Worm (Caenorhabditis elegans) whole organism, L4 larva: ENCODE measurements around the gene vrp-1.
"Not testable (repeated sequence)": the region's sequence is repeated elsewhere in the genome, so short reads cannot be mapped to it uniquely, and the experiment has no call there.

ENCODE experiments used
- F49E8.2 ChIP-seq: sonication (generic microtip); optimal IDR thresholded peaks from 2 replicates; lab custom pipeline; 2016; ENCODE audit warnings: missing compliant biosample characterization, mild to moderate bottlenecking, missing genetic modification characterization, borderline replicate concordance
- T26A8.4 ChIP-seq: fragments of 200-800 bp; sonication (Bioruptor generic); IDR thresholded peaks from 2 replicates; pipeline ENCODE4 v1.3.6; 2022; ENCODE audit warnings: missing genetic modification characterization, missing compliant biosample characterization
- Y105C5A.15 ChIP-seq: fragments of 200-800 bp; sonication (Bioruptor generic); IDR thresholded peaks from 2 replicates; pipeline ENCODE4 v1.3.6; 2022; ENCODE audit warnings: missing genetic modification characterization, missing compliant biosample characterization
- Y5F2A.4 ChIP-seq: fragments of 200-800 bp; sonication (Bioruptor generic); optimal IDR thresholded peaks from 2 replicates; lab custom pipeline; 2018; ENCODE audit warnings: mild to moderate bottlenecking, missing genetic modification characterization, missing compliant biosample characterization
- ZK337.2 ChIP-seq: fragments of 200-800 bp; sonication (Bioruptor generic); IDR thresholded peaks from 2 replicates; pipeline ENCODE4 v1.3.6; 2022; ENCODE audit warnings: missing genetic modification reagents, missing genetic modification characterization, missing compliant biosample characterization
- aha-1 ChIP-seq: fragments of 150-350 bp; peaks from one replicate; lab custom pipeline; 2014; ENCODE audit warnings: missing biosample characterization, missing genetic modification characterization
- ceh-32 ChIP-seq: sonication (generic microtip); optimal IDR thresholded peaks from 2 replicates; lab custom pipeline; 2016; ENCODE audit warnings: mild to moderate bottlenecking, missing genetic modification characterization, missing compliant biosample characterization; ENCODE audit not compliant: poor library complexity
- ceh-44 ChIP-seq: fragments of 200-800 bp; sonication (Bioruptor generic); IDR thresholded peaks from 2 replicates; pipeline ENCODE4 v1.3.6; 2022; ENCODE audit warnings: missing genetic modification reagents, missing genetic modification characterization, missing compliant biosample characterization
- daf-16 ChIP-seq, 3 experiments: sonication (generic microtip); optimal IDR thresholded peaks; 2 replicates each; lab custom pipeline; 2016 to 2017; ENCODE audit warnings: missing genetic modification characterization in 3 of 3, missing genetic modification reagents in 3 of 3, mild to moderate bottlenecking in 2 of 3, missing compliant biosample characterization in 2 of 3, missing biosample characterization in 1 of 3, moderate library complexity in 1 of 3
- daf-8 ChIP-seq: fragments of 200-800 bp; sonication (Bioruptor generic); IDR thresholded peaks from 2 replicates; pipeline ENCODE4 v1.3.6; 2022; ENCODE audit warnings: missing genetic modification characterization, missing compliant biosample characterization
- dmd-6 ChIP-seq: fragments of 200-800 bp; sonication (Bioruptor generic); IDR thresholded peaks from 2 replicates; pipeline ENCODE4 v1.3.6; 2022; ENCODE audit warnings: missing genetic modification reagents, missing genetic modification characterization, missing compliant biosample characterization
- duxl-1 ChIP-seq: sonication (generic microtip); optimal IDR thresholded peaks from 2 replicates; lab custom pipeline; 2016; ENCODE audit warnings: mild to moderate bottlenecking, missing genetic modification characterization, moderate library complexity, missing compliant biosample characterization; ENCODE audit not compliant: poor library complexity
- dve-1 ChIP-seq: sonication (generic microtip); optimal IDR thresholded peaks from 2 replicates; lab custom pipeline; 2017; ENCODE audit warnings: antibody characterized with exemption, mild to moderate bottlenecking, missing genetic modification characterization, missing compliant biosample characterization; ENCODE audit not compliant: insufficient read depth
- egl-43 ChIP-seq: fragments of 200-800 bp; sonication (Bioruptor generic); IDR thresholded peaks from 2 replicates; pipeline ENCODE4 v1.3.6; 2022; ENCODE audit warnings: missing genetic modification reagents, missing genetic modification characterization, missing compliant biosample characterization
- gei-8 ChIP-seq: fragments of 200-800 bp; sonication (Bioruptor generic); optimal IDR thresholded peaks from 2 replicates; lab custom pipeline; 2018; ENCODE audit warnings: mild to moderate bottlenecking, missing genetic modification characterization, missing compliant biosample characterization
- hlh-11 ChIP-seq: fragments of 200-800 bp; sonication (Bioruptor generic); optimal IDR thresholded peaks from 2 replicates; lab custom pipeline; 2018; ENCODE audit warnings: mild to moderate bottlenecking, missing genetic modification characterization, missing compliant biosample characterization
- hmg-1.1 ChIP-seq: fragments of 200-800 bp; sonication (Bioruptor generic); IDR thresholded peaks from 2 replicates; pipeline ENCODE4 v1.3.6; 2022; ENCODE audit warnings: missing genetic modification reagents, missing genetic modification characterization, missing compliant biosample characterization
- lin-13 ChIP-seq: fragments of 150-350 bp; optimal IDR thresholded peaks from 2 replicates; lab custom pipeline; 2014; ENCODE audit warnings: missing biosample characterization, missing genetic modification reagents, missing genetic modification characterization
- lin-15B ChIP-seq: fragments of 150-350 bp; sonication (generic microtip); optimal IDR thresholded peaks from 3 replicates; lab custom pipeline; 2014; ENCODE audit warnings: missing biosample characterization, missing genetic modification characterization
- lin-29 ChIP-seq: fragments of 200-800 bp; sonication (Bioruptor generic); IDR thresholded peaks from 2 replicates; pipeline ENCODE4 v1.3.6; 2022; ENCODE audit warnings: missing genetic modification reagents, missing genetic modification characterization, missing compliant biosample characterization
- lir-3 ChIP-seq: sonication (generic microtip); optimal IDR thresholded peaks from 2 replicates; lab custom pipeline; 2016; ENCODE audit warnings: mild to moderate bottlenecking, missing genetic modification characterization, missing compliant biosample characterization
- madf-5 ChIP-seq, 2 experiments: fragments of 200-800 bp; sonication (Bioruptor generic); IDR thresholded peaks; 2 replicates each; pipeline ENCODE4 v1.3.6; 2022; ENCODE audit warnings: missing compliant biosample characterization in 2 of 2, missing genetic modification characterization in 2 of 2
- madf-9 ChIP-seq: fragments of 200-800 bp; sonication (Bioruptor generic); conservative IDR thresholded peaks from 2 replicates; pipeline ENCODE4 v1.3.6; 2022; ENCODE audit warnings: missing genetic modification reagents, missing genetic modification characterization, missing compliant biosample characterization
- mdl-1 ChIP-seq, 2 experiments: fragments of 150-350 bp in 1 of 2; sonication (generic microtip) in 1 of 2; optimal IDR thresholded peaks; 2 replicates each; lab custom pipeline; 2014 to 2017; ENCODE audit warnings: missing biosample characterization in 2 of 2, missing genetic modification characterization in 2 of 2
- mep-1 ChIP-seq: fragments of 150-350 bp; sonication (generic microtip); optimal IDR thresholded peaks from 3 replicates; lab custom pipeline; 2014; ENCODE audit warnings: missing biosample characterization, missing genetic modification characterization
- mxl-2 ChIP-seq: fragments of 200-800 bp; sonication (Bioruptor generic); conservative IDR thresholded peaks from 2 replicates; pipeline ENCODE4 v1.3.6; 2022; ENCODE audit warnings: missing genetic modification reagents, missing genetic modification characterization, missing compliant biosample characterization
- mxl-3 ChIP-seq: fragments of 200-800 bp; sonication (Bioruptor generic); optimal IDR thresholded peaks from 2 replicates; lab custom pipeline; 2018; ENCODE audit warnings: mild to moderate bottlenecking, missing genetic modification characterization, missing compliant biosample characterization
- nhr-102 ChIP-seq: sonication (generic microtip); optimal IDR thresholded peaks from 2 replicates; lab custom pipeline; 2016; ENCODE audit warnings: mild to moderate bottlenecking, missing genetic modification characterization, moderate library complexity, missing compliant biosample characterization
- nhr-11 ChIP-seq: fragments of 150-350 bp; optimal IDR thresholded peaks from 2 replicates; lab custom pipeline; 2014; ENCODE audit warnings: missing biosample characterization, missing genetic modification characterization
- nhr-25 ChIP-seq: sonication (generic microtip); optimal IDR thresholded peaks from 2 replicates; lab custom pipeline; 2017; ENCODE audit warnings: missing genetic modification characterization, mild to moderate bottlenecking, missing compliant biosample characterization, antibody characterized with exemption, moderate library complexity, borderline replicate concordance; ENCODE audit not compliant: insufficient read depth
- nhr-28 ChIP-seq: fragments of 150-350 bp; optimal IDR thresholded peaks from 2 replicates; lab custom pipeline; 2014; ENCODE audit warnings: missing biosample characterization, missing genetic modification characterization
- nhr-41 ChIP-seq: fragments of 200-800 bp; sonication (Bioruptor generic); IDR thresholded peaks from 2 replicates; pipeline ENCODE4 v1.3.6; 2022; ENCODE audit warnings: missing genetic modification reagents, missing genetic modification characterization, missing compliant biosample characterization
- nhr-42 ChIP-seq: fragments of 200-800 bp; sonication (Bioruptor generic); IDR thresholded peaks from 2 replicates; pipeline ENCODE4 v1.3.6; 2022; ENCODE audit warnings: missing genetic modification characterization, missing compliant biosample characterization
- nhr-77 ChIP-seq: fragments of 150-350 bp; optimal IDR thresholded peaks from 2 replicates; lab custom pipeline; 2014; ENCODE audit warnings: missing biosample characterization, missing genetic modification characterization
- pha-4 ChIP-seq, 2 experiments: fragments of 150-350 bp in 1 of 2; fragments of 200-800 bp in 1 of 2; sonication (Bioruptor generic) in 1 of 2; IDR thresholded peaks in 1 of 2; optimal IDR thresholded peaks in 1 of 2; 2 replicates each; pipeline versions ENCODE4 v1.3.6 to Lab custom; 2014 to 2022; ENCODE audit warnings: missing genetic modification characterization in 2 of 2, missing genetic modification reagents in 2 of 2, missing biosample characterization in 1 of 2, missing compliant biosample characterization in 1 of 2
- sdz-12 ChIP-seq: fragments of 200-800 bp; sonication (Bioruptor generic); optimal IDR thresholded peaks from 2 replicates; lab custom pipeline; 2018; ENCODE audit warnings: mild to moderate bottlenecking, missing genetic modification characterization, missing compliant biosample characterization
- set-16 ChIP-seq: fragments of 200-800 bp; sonication (Bioruptor generic); IDR thresholded peaks from 2 replicates; pipeline ENCODE4 v1.3.6; 2022; ENCODE audit warnings: missing genetic modification reagents, missing genetic modification characterization, missing compliant biosample characterization
- snpc-1.2 ChIP-seq: fragments of 200-800 bp; sonication (Bioruptor generic); IDR thresholded peaks from 2 replicates; pipeline ENCODE4 v1.3.6; 2022; ENCODE audit warnings: missing genetic modification reagents, missing genetic modification characterization, missing compliant biosample characterization
- spr-1 ChIP-seq: sonication (generic microtip); optimal IDR thresholded peaks from 2 replicates; lab custom pipeline; 2016; ENCODE audit warnings: mild to moderate bottlenecking, missing genetic modification characterization, missing compliant biosample characterization
- spr-3 ChIP-seq: fragments of 200-800 bp; sonication (Bioruptor generic); optimal IDR thresholded peaks from 2 replicates; lab custom pipeline; 2018; ENCODE audit warnings: mild to moderate bottlenecking, missing genetic modification characterization, missing compliant biosample characterization
- tag-97 ChIP-seq: fragments of 200-800 bp; sonication (Bioruptor generic); IDR thresholded peaks from 2 replicates; pipeline ENCODE4 v1.3.6; 2022; ENCODE audit warnings: missing genetic modification characterization, missing compliant biosample characterization
- unc-130 ChIP-seq: sonication (generic microtip); optimal IDR thresholded peaks from 2 replicates; lab custom pipeline; 2016; ENCODE audit warnings: missing genetic modification reagents, missing genetic modification characterization, missing compliant biosample characterization
- vab-7 ChIP-seq: fragments of 200-800 bp; sonication (Bioruptor generic); IDR thresholded peaks from 2 replicates; pipeline ENCODE4 v1.3.6; 2022; ENCODE audit warnings: missing genetic modification reagents, missing genetic modification characterization, missing compliant biosample characterization
- zip-11 ChIP-seq: fragments of 200-800 bp; sonication (Bioruptor generic); IDR thresholded peaks from 2 replicates; pipeline ENCODE4 v1.3.6; 2022; ENCODE audit warnings: missing genetic modification characterization, missing compliant biosample characterization
- zip-2 ChIP-seq: fragments of 150-350 bp; optimal IDR thresholded peaks from 2 replicates; lab custom pipeline; 2014; ENCODE audit warnings: missing biosample characterization, missing genetic modification characterization
- ztf-7 ChIP-seq: fragments of 150-350 bp; optimal IDR thresholded peaks from 2 replicates; lab custom pipeline; 2014; ENCODE audit warnings: missing biosample characterization, missing genetic modification characterization

The vrp-1 gene

DNA sequence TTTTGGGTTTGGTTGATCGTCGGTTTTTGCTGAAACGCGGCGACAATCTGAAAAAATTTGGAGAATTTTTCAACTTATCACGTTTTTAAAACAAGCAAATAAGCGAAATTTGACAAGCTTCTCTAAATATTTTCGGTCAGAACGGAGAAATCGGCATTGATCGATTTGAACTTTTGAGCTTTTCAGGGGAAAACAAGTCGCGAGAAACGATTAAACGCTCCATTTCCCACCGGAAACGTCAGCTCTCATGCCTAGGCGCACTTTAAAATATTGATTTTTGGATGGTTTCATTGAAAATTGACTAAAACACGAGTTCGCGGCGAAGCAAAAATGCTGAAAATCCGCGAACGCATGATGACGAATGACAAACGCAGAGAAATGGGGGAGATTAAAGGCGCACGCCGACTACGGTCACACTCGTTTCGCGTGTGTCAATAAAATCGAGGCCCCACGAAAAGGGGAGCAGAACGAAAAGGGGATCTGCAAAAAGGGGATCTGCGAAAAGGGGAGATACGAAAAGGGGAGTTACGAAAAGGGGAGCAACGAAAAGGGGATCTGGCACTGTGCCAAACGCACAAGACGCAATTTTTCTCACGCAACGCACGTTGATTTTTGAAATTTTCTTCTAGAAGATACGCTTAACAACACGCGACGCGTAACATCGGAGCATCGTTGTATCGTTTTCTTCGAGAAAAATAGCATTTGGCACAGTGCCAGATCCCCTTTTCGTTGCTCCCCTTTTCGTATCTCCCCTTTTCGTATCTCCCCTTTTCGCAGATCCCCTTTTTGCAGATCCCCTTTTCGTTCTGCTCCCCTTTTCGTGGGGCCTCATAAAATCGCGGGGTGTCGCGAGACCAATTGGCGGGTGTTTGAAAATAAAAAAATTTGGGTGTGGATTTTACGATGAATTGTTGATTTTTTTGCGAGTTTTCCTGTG, 37.9 kb downstream of the vrp-1 start, which contains the start of gene eel-1:
eel-1 (minus strand) TSS at position 51 of the 937 bp plus-strand sequence.
- TF ChIP-seq madf-5 (GFP tag; IDR thresholded peaks at IDR 0.05; lab: Robert Waterston, UW) (peak; percentile 98), ztf-7 (tag; lab: Kevin White, UChicago) (peak; percentile 45), hlh-11 (tag; lab: Kevin White, UChicago) (peak; percentile 87), nhr-77 (tag; lab: Kevin White, UChicago) (peak; percentile 53), spr-3 (peak; percentile 77), Y105C5A.15 (peak; percentile 96), madf-9 (GFP tag; lab: Robert Waterston, UW) (peak; percentile 99), set-16 (GFP tag; lab: Robert Waterston, UW) (peak; percentile 81), vab-7 (GFP tag; lab: Robert Waterston, UW) (peak; percentile 100), dve-1 (tag; lab: Kevin White, UChicago) (peak; percentile 84), F49E8.2 (tag; lab: Kevin White, UChicago) (peak; percentile 84), hmg-1.1 (GFP tag; lab: Robert Waterston, UW) (peak; percentile 96), mep-1 (tag; lab: Kevin White, UChicago) (peak; percentile 97), nhr-11 (tag; lab: Kevin White, UChicago) (peak; percentile 81), egl-43 (GFP tag; lab: Robert Waterston, UW) (peak; percentile 98), snpc-1.2 (GFP tag; lab: Robert Waterston, UW) (peak; percentile 93), pha-4 (GFP tag; IDR thresholded peaks at IDR 0.05; lab: Robert Waterston, UW) (peak; percentile 97), lin-13 (GFP tag; lab: Kevin White, UChicago) (peak; percentile 95), nhr-41 (GFP tag; lab: Robert Waterston, UW) (peak; percentile 92), nhr-25 (tag; lab: Kevin White, UChicago) (peak; percentile 82), lin-15B (peak; percentile 70), nhr-42 (GFP tag; lab: Robert Waterston, UW) (peak; percentile 97), spr-1 (tag; lab: Kevin White, UChicago) (peak; percentile 90), ceh-32 (tag; lab: Kevin White, UChicago) (peak; percentile 47), daf-8 (GFP tag; lab: Robert Waterston, UW) (peak; percentile 77; the same call in 1 of the 2 replicates), gei-8 (GFP tag; lab: Kevin White, UChicago) (peak; percentile 65), dmd-6 (GFP tag; lab: Robert Waterston, UW) (peak; percentile 98), ceh-44 (GFP tag; lab: Robert Waterston, UW) (peak; percentile 100), zip-11 (peak; percentile 81; the same call in 1 of the 2 replicates), mxl-2 (peak; percentile 91), unc-130 (GFP tag; lab: Kevin White, UChicago) (peak; percentile 97), nhr-28 (peak; percentile 56), lir-3 (peak; percentile 73), aha-1 (tag; lab: Kevin White, UChicago) (peak; percentile 99), zip-2 (tag; lab: Kevin White, UChicago) (peak; percentile 52), T26A8.4 (peak; percentile 98), ZK337.2 (GFP tag; lab: Robert Waterston, UW) (peak; percentile 99), daf-16 (GFP tag; optimal IDR thresholded peaks at IDR 0.05; lab: Kevin White, UChicago) (peak; percentile 38 to 75), daf-16 (tag; optimal IDR thresholded peaks at IDR 0.05; lab: Kevin White, UChicago) (peak; percentile 62), mdl-1 (tag; optimal IDR thresholded peaks at IDR 0.05; lab: Kevin White, UChicago) (peak; percentile 35 to 61), sdz-12 (peak; percentile 92), nhr-102 (tag; lab: Kevin White, UChicago) (peak; percentile 90), tag-97 (GFP tag; lab: Robert Waterston, UW) (peak; percentile 95), lin-29 (GFP tag; lab: Robert Waterston, UW) (peak; percentile 95), mxl-3 (GFP tag; lab: Kevin White, UChicago) (peak; percentile 91), duxl-1 (peak; percentile 88), Y5F2A.4 (peak; percentile 58)
- not testable (repeated sequence) for TF ChIP-seq pha-4 (tag; optimal IDR thresholded peaks at IDR 0.05; lab: Kevin White, UChicago)
